Fruit fly (Drosophila melanogaster): ENCODE measurements around the gene Mst27D.
A peak's percentile ranks its signal among the peaks of the same experiment; 100 is the strongest.

Gene Mst27D

DNA sequence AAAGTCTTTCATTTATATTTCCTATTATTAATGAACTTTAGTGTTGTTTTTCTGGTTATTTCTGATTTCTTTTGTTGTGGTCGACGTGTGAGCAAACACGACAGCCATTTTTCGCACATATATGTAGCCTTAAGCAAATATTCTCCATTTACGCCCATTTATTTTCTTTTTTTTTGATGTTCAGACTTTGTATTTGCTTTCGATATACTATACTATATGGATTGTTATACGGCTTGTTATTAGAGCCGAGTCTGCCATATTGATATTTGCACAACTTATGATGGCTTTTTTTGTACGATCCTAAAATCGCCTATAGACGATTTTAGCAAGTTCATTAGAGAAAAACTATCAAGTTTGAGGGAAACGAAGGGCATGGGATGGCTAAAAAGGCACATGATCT lies 12.9 kb downstream of the Mst27D start (continued):
- TF ChIP-seq Doc2 (GFP tag; IDR thresholded peaks at IDR 0.05) = no peak
- no peak for TF ChIP-seq Sox102F (GFP tag; optimal IDR thresholded peaks at IDR 0.05)
- no peak for TF ChIP-seq CG7745 (tag; optimal IDR thresholded peaks at IDR 0.05)
- no peak for TF ChIP-seq Dref (GFP tag; IDR thresholded peaks at IDR 0.05)
- no peak for TF ChIP-seq Nf-YB (GFP tag; optimal IDR thresholded peaks at IDR 0.05)
- TF ChIP-seq Dip3 (GFP tag; optimal IDR thresholded peaks at IDR 0.05) = peak; percentile 19
- no peak for TF ChIP-seq CG10274 (GFP tag; optimal IDR thresholded peaks at IDR 0.05)
- no peak for TF ChIP-seq CG3847 (GFP tag; IDR thresholded peaks at IDR 0.05)
- TF ChIP-seq Antp (GFP tag; optimal IDR thresholded peaks at IDR 0.05) = no peak
- TF ChIP-seq Asciz (GFP tag; optimal IDR thresholded peaks at IDR 0.05) = no peak
- TF ChIP-seq CG12236 (GFP tag; optimal IDR thresholded peaks at IDR 0.05) = no peak
- no peak for TF ChIP-seq disco-r (GFP tag; optimal IDR thresholded peaks at IDR 0.05)
- TF ChIP-seq hb (GFP tag; IDR thresholded peaks at IDR 0.05; ENCODE audit: partially characterized antibody) = no peak
- TF ChIP-seq CG18619 (GFP tag; optimal IDR thresholded peaks at IDR 0.05) = no peak
- TF ChIP-seq ham (GFP tag; IDR thresholded peaks at IDR 0.05) = no peak
- TF ChIP-seq Trl (optimal IDR thresholded peaks at IDR 0.05) = no peak
- TF ChIP-seq Trl (GFP tag; optimal IDR thresholded peaks at IDR 0.05) = no peak
- no peak for TF ChIP-seq CG13287 (GFP tag; IDR thresholded peaks at IDR 0.05; ENCODE audit: partially characterized antibody)
- no peak for TF ChIP-seq CG8281 (tag; optimal IDR thresholded peaks at IDR 0.05)
- TF ChIP-seq nerfin-1 (tag; optimal IDR thresholded peaks at IDR 0.05) = no peak
- TF ChIP-seq CG31388 (GFP tag; optimal IDR thresholded peaks at IDR 0.05) = no peak
- no peak for TF ChIP-seq fru (optimal IDR thresholded peaks at IDR 0.05)
- no peak for TF ChIP-seq CG4424 (GFP tag; optimal IDR thresholded peaks at IDR 0.05)
- TF ChIP-seq z (GFP tag; IDR thresholded peaks at IDR 0.05) = no peak
- no peak for TF ChIP-seq CG10565 (GFP tag; optimal IDR thresholded peaks at IDR 0.05)
- TF ChIP-seq NFAT (GFP tag; IDR thresholded peaks at IDR 0.05) = no peak
- no peak for TF ChIP-seq Ssrp (tag; optimal IDR thresholded peaks at IDR 0.05)
- TF ChIP-seq CG10979 (tag; optimal IDR thresholded peaks at IDR 0.05) = no peak
- no peak for TF ChIP-seq inv (GFP tag; IDR thresholded peaks at IDR 0.05; ENCODE audit: partially characterized antibody)
- TF ChIP-seq CG10147 (GFP tag; optimal IDR thresholded peaks at IDR 0.05) = no peak
- TF ChIP-seq sr (GFP tag; IDR thresholded peaks at IDR 0.05) = no peak
- no peak for TF ChIP-seq ttk (GFP tag; IDR thresholded peaks at IDR 0.05)
- TF ChIP-seq Dll (GFP tag; IDR thresholded peaks at IDR 0.05; ENCODE audit: partially characterized antibody) = no peak
- no peak for TF ChIP-seq Abd-B (GFP tag; optimal IDR thresholded peaks at IDR 0.05)
- TF ChIP-seq Chrac-16 (GFP tag; optimal IDR thresholded peaks at IDR 0.05) = no peak

DNA sequence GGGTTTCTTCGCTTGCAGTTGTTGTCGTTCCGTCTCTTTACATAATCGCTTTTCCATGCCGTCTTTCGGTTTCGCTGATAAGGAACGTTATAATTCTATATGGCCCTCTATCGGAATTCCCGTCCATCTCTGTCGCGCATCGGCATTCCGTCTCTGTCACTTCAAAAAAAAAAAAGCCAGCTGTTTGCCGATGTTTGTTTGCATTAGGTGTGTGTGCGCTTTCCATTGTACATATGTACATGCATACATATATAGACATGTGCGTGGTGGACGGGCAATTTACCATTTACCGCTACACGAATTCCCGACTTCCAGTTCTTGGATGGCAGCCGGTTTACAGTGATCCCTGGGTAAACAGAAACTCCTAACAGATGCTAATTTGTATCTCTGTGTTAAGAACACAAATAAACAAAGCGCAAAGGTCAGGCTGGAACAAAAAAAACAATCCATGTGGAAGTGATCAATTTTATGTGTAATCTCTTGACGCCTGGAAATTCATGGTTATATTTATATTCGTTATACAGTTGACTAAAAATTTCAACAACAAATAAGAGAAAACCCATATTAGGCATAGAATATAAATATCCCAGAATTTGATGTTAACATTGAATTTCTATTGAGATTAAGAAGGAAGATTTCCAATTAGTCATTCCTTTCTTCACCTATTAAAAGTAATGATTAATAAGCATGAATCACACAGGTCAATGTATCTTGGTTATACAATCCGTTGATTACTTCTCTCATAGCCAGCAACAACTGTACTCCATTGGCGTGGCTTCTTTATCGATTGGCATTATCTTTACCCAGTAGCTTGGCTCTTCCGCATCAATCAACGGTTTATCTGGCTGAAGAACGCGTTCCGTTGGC lies 17.4 kb downstream of the Mst27D start:
- TF ChIP-seq CG14860 (GFP tag; IDR thresholded peaks at IDR 0.05; ENCODE audit: partially characterized antibody) (no peak), CG4424 (GFP tag; optimal IDR thresholded peaks at IDR 0.05) (no peak), CG8290 (GFP tag; optimal IDR thresholded peaks at IDR 0.05) (no peak), CG8290 (tag; optimal IDR thresholded peaks at IDR 0.05) (peak in 1 of 2 experiments; percentile 28), CG3163 (GFP tag; optimal IDR thresholded peaks at IDR 0.05) (peak; percentile 20), cad (GFP tag; optimal IDR thresholded peaks at IDR 0.05) (no peak), Nf-YC (tag; optimal IDR thresholded peaks at IDR 0.05) (no peak), CG6683 (GFP tag; optimal IDR thresholded peaks at IDR 0.05) (no peak), CG7987 (GFP tag; optimal IDR thresholded peaks at IDR 0.05) (peak; percentile 13), tio (GFP tag; optimal IDR thresholded peaks at IDR 0.05) (peak; percentile 25), Med (GFP tag) (peak; percentile 78), CG9609 (GFP tag; optimal IDR thresholded peaks at IDR 0.05) (peak; percentile 23), CG30431 (GFP tag; optimal IDR thresholded peaks at IDR 0.05) (no peak), dati (GFP tag; IDR thresholded peaks at IDR 0.05) (no peak), Camta (GFP tag; optimal IDR thresholded peaks at IDR 0.05) (no peak), cwo (GFP tag; optimal IDR thresholded peaks at IDR 0.05) (no peak), chinmo (GFP tag; IDR thresholded peaks at IDR 0.05; ENCODE audit: partially characterized antibody) (peak; percentile 85; the same call in 2 of the 4 replicates), sqz (GFP tag; optimal IDR thresholded peaks at IDR 0.05) (peak; percentile 69)

Data from whole organism, embryonic.